Worm (Caenorhabditis elegans) whole organism, L1 larva: ENCODE data around the gene pigg-1.

ENCODE experiments used
- C04F5.9 ChIP-seq: sonication (generic microtip); optimal IDR thresholded peaks from 2 replicates; lab custom pipeline; 2016; ENCODE audit warnings: missing genetic modification characterization, missing compliant biosample characterization
- C34B4.2 ChIP-seq: sonication (generic microtip); optimal IDR thresholded peaks from 2 replicates; lab custom pipeline; 2017; ENCODE audit warnings: mild to moderate bottlenecking, missing genetic modification characterization, missing compliant biosample characterization
- F16B12.6 ChIP-seq: fragments of 150-350 bp; optimal IDR thresholded peaks from 2 replicates; lab custom pipeline; 2014; ENCODE audit warnings: missing biosample characterization, missing genetic modification characterization
- aha-1 ChIP-seq: fragments of 150-350 bp; optimal IDR thresholded peaks from 2 replicates; lab custom pipeline; 2014; ENCODE audit warnings: missing biosample characterization, missing genetic modification characterization
- alr-1 ChIP-seq: fragments of 200-800 bp; sonication (Bioruptor generic); optimal IDR thresholded peaks from 2 replicates; lab custom pipeline; 2018; ENCODE audit warnings: borderline replicate concordance, mild to moderate bottlenecking, missing genetic modification characterization, missing compliant biosample characterization
- aly-2 ChIP-seq: fragments of 150-350 bp; optimal IDR thresholded peaks from 2 replicates; lab custom pipeline; 2014; ENCODE audit warnings: missing biosample characterization, missing genetic modification characterization
- ama-1 ChIP-seq: fragments of 150-350 bp; optimal IDR thresholded peaks from 2 replicates; lab custom pipeline; 2014
- blmp-1 ChIP-seq: fragments of 150-350 bp; optimal IDR thresholded peaks from 2 replicates; lab custom pipeline; 2014; ENCODE audit warnings: missing biosample characterization, missing genetic modification characterization
- ceh-63 ChIP-seq: fragments of 200-800 bp; sonication (Bioruptor generic); optimal IDR thresholded peaks from 2 replicates; lab custom pipeline; 2018; ENCODE audit warnings: mild to moderate bottlenecking, missing genetic modification characterization, missing compliant biosample characterization
- ceh-82 ChIP-seq, 3 experiments: fragments of 150-350 bp in 1 of 3; sonication (generic microtip) in 2 of 3; optimal IDR thresholded peaks; 2 replicates each; lab custom pipeline; 2014 to 2017; ENCODE audit warnings: missing biosample characterization in 3 of 3, missing genetic modification characterization in 3 of 3
- ceh-90 ChIP-seq: sonication (generic microtip); optimal IDR thresholded peaks from 2 replicates; lab custom pipeline; 2016; ENCODE audit warnings: missing genetic modification characterization, missing compliant biosample characterization
- dpl-1 ChIP-seq, 3 experiments: fragments of 150-350 bp in 2 of 3; sonication (generic microtip) in 1 of 3; optimal IDR thresholded peaks; 2 replicates each; lab custom pipeline; 2014 to 2017; ENCODE audit warnings: missing biosample characterization in 3 of 3, missing genetic modification characterization in 3 of 3, missing genetic modification reagents in 3 of 3
- efl-1 ChIP-seq, 4 experiments: fragments of 150-350 bp; optimal IDR thresholded peaks in 3 of 4; peaks in 1 of 4; 1 replicate in 1 of 4; 2 replicates in 3 of 4; lab custom pipeline; 2014; ENCODE audit warnings: missing biosample characterization in 2 of 4, missing genetic modification characterization in 2 of 4, missing genetic modification reagents in 2 of 4
- efl-3 ChIP-seq: fragments of 200-800 bp; sonication (Bioruptor generic); optimal IDR thresholded peaks from 2 replicates; lab custom pipeline; 2018; ENCODE audit warnings: mild to moderate bottlenecking, missing genetic modification characterization, missing compliant biosample characterization
- egl-13 ChIP-seq: sonication (generic microtip); optimal IDR thresholded peaks from 2 replicates; lab custom pipeline; 2016; ENCODE audit warnings: missing genotype, missing genetic modification reagents, missing genetic modification characterization, missing compliant biosample characterization
- egl-27 ChIP-seq, 2 experiments: fragments of 150-350 bp in 1 of 2; sonication (generic microtip); optimal IDR thresholded peaks; 3 replicates each; lab custom pipeline; 2017 to 2018; ENCODE audit warnings: missing biosample characterization in 2 of 2, missing genetic modification characterization in 2 of 2, missing genetic modification reagents in 2 of 2
- elt-2 ChIP-seq: sonication (generic microtip); optimal IDR thresholded peaks from 2 replicates; lab custom pipeline; 2016; ENCODE audit warnings: missing genetic modification characterization, mild to moderate bottlenecking, inconsistent platforms, missing compliant biosample characterization, missing genetic modification reagents
- fkh-10 ChIP-seq: sonication (generic microtip); optimal IDR thresholded peaks from 2 replicates; lab custom pipeline; 2017; ENCODE audit warnings: missing biosample characterization, missing genetic modification reagents, missing genetic modification characterization
- isw-1 ChIP-seq: fragments of 200-800 bp; sonication (Bioruptor generic); IDR thresholded peaks from 2 replicates; pipeline ENCODE4 v1.3.6; 2022; ENCODE audit warnings: missing genetic modification characterization, missing compliant biosample characterization
- jun-1 ChIP-seq: fragments of 150-350 bp; optimal IDR thresholded peaks from 2 replicates; lab custom pipeline; 2014; ENCODE audit warnings: missing biosample characterization, missing genetic modification reagents, missing genetic modification characterization
- lin-13 ChIP-seq: fragments of 150-350 bp; optimal IDR thresholded peaks from 2 replicates; lab custom pipeline; 2014; ENCODE audit warnings: missing biosample characterization, missing genetic modification reagents, missing genetic modification characterization
- lin-14 ChIP-seq: fragments of 200-800 bp; sonication (Bioruptor generic); optimal IDR thresholded peaks from 2 replicates; lab custom pipeline; 2018; ENCODE audit warnings: mild to moderate bottlenecking, missing genetic modification characterization, moderate library complexity, missing compliant biosample characterization
- lin-15B ChIP-seq: fragments of 150-350 bp; sonication (generic microtip); optimal IDR thresholded peaks from 3 replicates; lab custom pipeline; 2014; ENCODE audit warnings: missing biosample characterization, missing genetic modification characterization
- lin-35 ChIP-seq, 2 experiments: fragments of 150-350 bp; optimal IDR thresholded peaks; 2 replicates each; lab custom pipeline; 2014; ENCODE audit warnings: missing biosample characterization in 2 of 2, missing genetic modification characterization in 2 of 2, missing genetic modification reagents in 2 of 2
- lsy-2 ChIP-seq, 2 experiments: fragments of 150-350 bp; optimal IDR thresholded peaks; 2 replicates each; lab custom pipeline; 2014; ENCODE audit warnings: missing biosample characterization in 2 of 2, missing genetic modification characterization in 2 of 2
- mep-1 ChIP-seq: fragments of 150-350 bp; optimal IDR thresholded peaks from 2 replicates; lab custom pipeline; 2014; ENCODE audit warnings: missing biosample characterization, missing genetic modification characterization
- nhr-11 ChIP-seq: fragments of 150-350 bp; optimal IDR thresholded peaks from 2 replicates; lab custom pipeline; 2014; ENCODE audit warnings: missing biosample characterization, missing genetic modification characterization
- nhr-12 ChIP-seq: sonication (generic microtip); optimal IDR thresholded peaks from 2 replicates; lab custom pipeline; 2017; ENCODE audit warnings: missing biosample characterization, missing genetic modification characterization
- nhr-28 ChIP-seq: fragments of 150-350 bp; optimal IDR thresholded peaks from 2 replicates; lab custom pipeline; 2014; ENCODE audit warnings: missing biosample characterization, missing genetic modification characterization
- nhr-76 ChIP-seq: sonication (generic microtip); optimal IDR thresholded peaks from 2 replicates; lab custom pipeline; 2017; ENCODE audit warnings: missing biosample characterization, missing genetic modification characterization
- nhr-77 ChIP-seq: fragments of 150-350 bp; optimal IDR thresholded peaks from 2 replicates; lab custom pipeline; 2014; ENCODE audit warnings: missing biosample characterization, missing genetic modification characterization
- nhr-90 ChIP-seq: sonication (generic microtip); optimal IDR thresholded peaks from 2 replicates; lab custom pipeline; 2016; ENCODE audit warnings: mild to moderate bottlenecking, missing genetic modification characterization, missing compliant biosample characterization; ENCODE audit not compliant: poor library complexity
- pqm-1 ChIP-seq: sonication (generic microtip); optimal IDR thresholded peaks from 3 replicates; lab custom pipeline; 2017; ENCODE audit warnings: missing biosample characterization, missing genetic modification characterization
- rnt-1 ChIP-seq: sonication (generic microtip); optimal IDR thresholded peaks from 2 replicates; lab custom pipeline; 2016; ENCODE audit warnings: mild to moderate bottlenecking, missing genetic modification characterization, moderate library complexity, missing compliant biosample characterization
- snpc-4 ChIP-seq: fragments of 150-350 bp; optimal IDR thresholded peaks from 2 replicates; lab custom pipeline; 2014; ENCODE audit warnings: missing biosample characterization, missing genetic modification characterization
- swsn-7 ChIP-seq: sonication (generic microtip); optimal IDR thresholded peaks from 2 replicates; lab custom pipeline; 2016; ENCODE audit warnings: missing genetic modification characterization, missing compliant biosample characterization
- tlp-1 ChIP-seq: fragments of 150-350 bp; optimal IDR thresholded peaks from 2 replicates; lab custom pipeline; 2014; ENCODE audit warnings: missing biosample characterization, missing genetic modification characterization
- unc-62 ChIP-seq: fragments of 150-350 bp; optimal IDR thresholded peaks from 2 replicates; lab custom pipeline; 2014; ENCODE audit warnings: missing biosample characterization, missing genetic modification reagents, missing genetic modification characterization
- vab-15 ChIP-seq: sonication (generic microtip); optimal IDR thresholded peaks from 2 replicates; lab custom pipeline; 2017; ENCODE audit warnings: missing genotype, mild to moderate bottlenecking, missing genetic modification characterization, missing compliant biosample characterization
- xbp-1 ChIP-seq: sonication (generic microtip); optimal IDR thresholded peaks from 2 replicates; lab custom pipeline; 2016; ENCODE audit warnings: missing genetic modification characterization, missing compliant biosample characterization
- zag-1 ChIP-seq: fragments of 150-350 bp; optimal IDR thresholded peaks from 2 replicates; lab custom pipeline; 2014; ENCODE audit warnings: missing biosample characterization, missing genetic modification characterization
- ztf-4 ChIP-seq: fragments of 150-350 bp; optimal IDR thresholded peaks from 2 replicates; lab custom pipeline; 2014; ENCODE audit warnings: missing biosample characterization, missing genetic modification characterization

The pigg-1 gene

DNA sequence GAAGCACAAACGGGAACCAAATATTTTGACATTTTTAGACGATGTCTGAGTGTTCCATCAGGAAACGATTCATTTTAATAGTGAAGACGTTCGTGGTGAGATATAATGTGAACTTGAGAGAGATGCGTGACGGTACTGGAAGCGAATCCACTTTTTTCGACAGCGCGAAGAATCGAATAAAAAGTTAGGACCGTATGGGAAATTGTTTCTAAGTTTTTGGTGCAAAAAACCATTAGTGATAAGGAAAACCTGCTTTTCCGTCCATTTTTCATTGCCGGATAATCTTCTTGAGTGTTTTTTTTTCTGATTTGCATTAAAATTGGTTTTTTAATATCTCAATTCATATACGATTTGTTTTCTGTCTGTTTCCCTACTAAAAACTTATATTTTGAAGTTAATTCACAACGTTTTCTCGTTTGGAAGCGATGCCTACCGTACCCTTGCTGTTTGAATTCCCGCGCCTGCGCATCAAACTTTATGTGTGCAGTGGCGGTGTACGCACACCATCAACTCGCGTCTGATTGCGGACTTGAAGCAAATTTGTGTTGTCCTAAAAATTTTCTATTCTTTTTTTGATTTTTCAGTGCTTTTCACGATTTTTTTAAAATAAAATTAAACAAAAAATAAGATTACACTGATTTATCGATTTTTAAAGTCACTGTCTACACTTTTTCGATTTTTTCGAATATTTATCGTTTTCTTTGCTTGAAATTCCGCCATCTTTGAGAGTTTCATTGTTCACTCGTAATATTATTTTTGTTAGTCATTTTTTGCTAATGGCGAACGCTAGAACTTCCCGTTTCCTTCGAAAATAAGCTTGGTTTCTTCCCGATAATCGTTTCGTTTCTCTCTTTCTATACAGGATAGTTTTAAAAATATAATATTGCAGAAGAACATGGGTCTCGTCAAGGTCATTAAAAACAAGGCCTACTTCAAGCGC is 30.8 kb downstream of the pigg-1 start, which contains the start of the genes col-38 and rpl-5 (continued):
- TF ChIP-seq aha-1, result peak; percentile 59
- TF ChIP-seq isw-1 (GFP tag; lab: Robert Waterston, UW), result peak; percentile 96
- TF ChIP-seq ceh-63 (GFP tag; lab: Kevin White, UChicago), result no peak
- TF ChIP-seq nhr-11 (tag; lab: Kevin White, UChicago), result peak; percentile 54
- peak; percentile 95 for TF ChIP-seq xbp-1
- peak; percentile 86 for TF ChIP-seq blmp-1 (tag; lab: Kevin White, UChicago)
- TF ChIP-seq ama-1 (lab: Kevin White, UChicago), result no peak
- peak; percentile 57 for TF ChIP-seq ztf-4
- TF ChIP-seq C04F5.9, result peak; percentile 85
- TF ChIP-seq aly-2 (tag; lab: Kevin White, UChicago), result peak; percentile 30
- peak; percentile 92 for TF ChIP-seq rnt-1
- TF ChIP-seq tlp-1, result no peak
- TF ChIP-seq nhr-90 (tag; lab: Kevin White, UChicago), result peak; percentile 84
- no peak for TF ChIP-seq unc-62
- peak; percentile 87 for TF ChIP-seq nhr-77 (tag; lab: Kevin White, UChicago)
- no peak for TF ChIP-seq C34B4.2 (tag; lab: Kevin White, UChicago)
- TF ChIP-seq lin-13 (GFP tag; lab: Kevin White, UChicago), result peak; percentile 87
- peak; percentile 94 for TF ChIP-seq lin-15B
- TF ChIP-seq ceh-90, result peak; percentile 34
- no peak for TF ChIP-seq nhr-28
- TF ChIP-seq egl-13 (tag; lab: Kevin White, UChicago), result peak; percentile 74
- peak; percentile 73 to 96 (median 77) for TF ChIP-seq ceh-82 (tag; optimal IDR thresholded peaks at IDR 0.05; lab: Kevin White, UChicago)
- TF ChIP-seq mep-1, result peak; percentile 98
- TF ChIP-seq lin-14, result peak; percentile 93
- peak; percentile 82 for TF ChIP-seq vab-15 (tag; lab: Kevin White, UChicago)
- peak; percentile 97 to 99 for TF ChIP-seq lsy-2 (tag; optimal IDR thresholded peaks at IDR 0.05; lab: Kevin White, UChicago)
- TF ChIP-seq zag-1, result no peak
- TF ChIP-seq nhr-12 (tag; lab: Kevin White, UChicago), result no peak
- TF ChIP-seq swsn-7 (tag; lab: Kevin White, UChicago), result peak; percentile 90
- TF ChIP-seq egl-27 (tag; optimal IDR thresholded peaks at IDR 0.05; lab: Kevin White, UChicago), result no peak

DNA sequence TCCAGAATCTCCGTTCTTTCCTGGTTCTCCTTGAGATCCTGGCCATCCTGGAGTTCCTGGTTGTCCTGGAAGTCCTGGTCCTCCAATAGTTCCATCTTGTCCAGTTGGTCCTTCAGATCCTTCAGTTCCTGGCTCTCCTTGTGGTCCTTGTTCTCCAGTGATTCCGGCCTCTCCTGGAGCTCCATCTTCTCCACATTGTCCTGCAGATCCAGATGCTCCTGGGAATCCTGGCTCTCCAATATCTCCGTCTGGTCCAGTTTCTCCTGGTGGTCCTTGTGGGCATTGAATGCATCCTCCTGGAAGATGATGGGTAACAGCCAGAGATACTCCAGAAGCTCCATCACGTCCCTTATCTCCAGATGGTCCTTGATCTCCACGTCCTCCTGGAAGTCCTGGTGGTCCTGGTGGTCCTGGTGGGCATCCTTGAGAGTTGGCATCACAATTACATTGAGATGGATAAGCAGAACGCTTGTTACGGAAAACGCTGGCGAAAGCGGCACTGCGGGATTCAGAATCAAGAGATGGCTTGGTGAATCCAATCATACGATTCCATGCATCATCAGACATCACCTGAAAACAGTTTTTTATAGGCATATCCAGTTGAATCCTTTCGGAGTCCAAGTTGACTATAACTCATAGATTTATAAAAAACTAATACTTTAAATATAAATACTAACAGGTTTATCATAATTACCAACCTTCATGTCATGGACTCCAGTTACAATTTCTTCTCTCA is 31.7 kb downstream of the pigg-1 start:
- TF ChIP-seq efl-1 (optimal IDR thresholded peaks at IDR 0.05; lab: Kevin White, UChicago) (no peak), efl-1 (GFP tag; optimal IDR thresholded peaks at IDR 0.05 in 1 of 2; lab: Kevin White, UChicago) (no peak), efl-3 (no peak), C04F5.9 (no peak), unc-62 (no peak), fkh-10 (GFP tag; lab: Kevin White, UChicago) (no peak), ztf-4 (no peak), snpc-4 (tag; lab: Kevin White, UChicago) (no peak), F16B12.6 (no peak), alr-1 (tag; lab: Kevin White, UChicago) (no peak)

DNA sequence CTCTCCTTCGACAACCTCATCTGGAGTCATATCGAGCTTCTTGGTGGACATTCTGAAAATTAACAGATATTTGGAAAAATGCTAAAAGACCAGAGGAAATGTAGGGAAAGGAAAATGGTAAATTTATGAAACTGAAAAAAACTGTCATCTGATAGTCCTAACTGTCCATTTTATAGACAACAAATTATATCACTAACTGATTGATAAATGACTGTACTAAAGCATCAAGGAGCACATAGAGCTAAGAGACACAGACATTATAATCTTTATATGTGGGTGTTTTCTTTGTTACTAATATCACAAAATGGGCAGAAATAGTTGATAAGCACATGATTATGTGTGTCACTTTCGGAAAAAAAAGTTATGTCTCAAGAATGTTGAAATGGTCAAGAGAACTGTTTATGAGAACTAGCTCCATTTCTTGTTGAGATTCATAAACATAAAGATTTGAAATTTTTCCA is 33.2 kb downstream of the pigg-1 start, which contains the start of gene F54C9.3:
Gene F54C9.3, minus strand, starts transcription at position 51 of the 461 bp plus-strand sequence.
- no peak for TF ChIP-seq nhr-76 (tag; lab: Kevin White, UChicago)
- TF ChIP-seq elt-2 (tag; lab: Kevin White, UChicago), result peak; percentile 85
- TF ChIP-seq dpl-1 (GFP tag; optimal IDR thresholded peaks at IDR 0.05; lab: Kevin White, UChicago), result peak in 1 of 3 experiments; percentile 27
- TF ChIP-seq efl-1 (optimal IDR thresholded peaks at IDR 0.05; lab: Kevin White, UChicago), result no peak
- peak in 1 of 2 experiments; percentile 92 for TF ChIP-seq efl-1 (GFP tag; optimal IDR thresholded peaks at IDR 0.05 in 1 of 2; lab: Kevin White, UChicago)
- peak; percentile 16 for TF ChIP-seq tlp-1
- peak; percentile 30 for TF ChIP-seq jun-1 (tag; lab: Kevin White, UChicago)
- TF ChIP-seq ama-1 (lab: Kevin White, UChicago), result peak; percentile 1
- TF ChIP-seq lin-35 (GFP tag; optimal IDR thresholded peaks at IDR 0.05; lab: Kevin White, UChicago), result peak in 1 of 2 experiments; percentile 54
- peak; percentile 57 for TF ChIP-seq pqm-1 (tag; lab: Kevin White, UChicago)
- no peak for TF ChIP-seq ceh-90
- TF ChIP-seq lsy-2 (tag; optimal IDR thresholded peaks at IDR 0.05; lab: Kevin White, UChicago), result peak in 1 of 2 experiments; percentile 13
